Fruit fly (Drosophila melanogaster): Measurements from ENCODE around the gene Pgant2.
A peak's percentile ranks its signal among the peaks of the same experiment; 100 is the strongest.

Pgant2 gene

dm6 chr2L:3416527-3417304, 9.8 kb downstream of the Pgant2 start, which contains the start of gene CG31952 (continued):
- TF ChIP-seq CG3032 (tag; optimal IDR thresholded peaks at IDR 0.05) (no peak), Sox15 (GFP tag; optimal IDR thresholded peaks at IDR 0.05) (peak; percentile 26), topi (GFP tag; optimal IDR thresholded peaks at IDR 0.05) (peak; percentile 30), CG10669 (GFP tag; optimal IDR thresholded peaks at IDR 0.05) (peak; percentile 21), CG8632 (GFP tag; optimal IDR thresholded peaks at IDR 0.05) (peak; percentile 38), CG1621 (tag; optimal IDR thresholded peaks at IDR 0.05) (no peak), cyc (GFP tag; optimal IDR thresholded peaks at IDR 0.05) (no peak), CG7368 (GFP tag; optimal IDR thresholded peaks at IDR 0.05) (peak; percentile 46), acj6 (GFP tag; optimal IDR thresholded peaks at IDR 0.05) (peak; percentile 47), CG32006 (GFP tag; optimal IDR thresholded peaks at IDR 0.05) (no peak), Eip78C (GFP tag) (peak; percentile 91), salr (GFP tag; optimal IDR thresholded peaks at IDR 0.05) (no peak)

dm6 chr2L:3410260-3410659, 16.3 kb downstream of the Pgant2 start, which contains the start of gene CG8840:
TSS of gene CG8840 (plus strand) at chr2L:3410560.
- TF ChIP-seq CG6163 (GFP tag; IDR thresholded peaks at IDR 0.05) (no peak), Hr4 (GFP tag; optimal IDR thresholded peaks at IDR 0.05) (no peak), CG8319 (GFP tag; optimal IDR thresholded peaks at IDR 0.05) (no peak), eg (GFP tag; IDR thresholded peaks at IDR 0.05) (no peak), CG11294 (GFP tag; IDR thresholded peaks at IDR 0.05) (no peak), Sox14 (GFP tag; optimal IDR thresholded peaks at IDR 0.05) (no peak), Eip78C (GFP tag) (no peak), CG3919 (GFP tag; optimal IDR thresholded peaks at IDR 0.05) (no peak), CG34406 (GFP tag; optimal IDR thresholded peaks at IDR 0.05) (no peak), CG8119 (GFP tag; IDR thresholded peaks at IDR 0.05) (no peak), CG10631 (GFP tag; optimal IDR thresholded peaks at IDR 0.05) (no peak)

- TF ChIP-seq CG31627 (GFP tag; optimal IDR thresholded peaks at IDR 0.05) (no peak), Eip75B (GFP tag; optimal IDR thresholded peaks at IDR 0.05) (no peak), dsx (GFP tag; optimal IDR thresholded peaks at IDR 0.05; ENCODE audit: poor library complexity, severe bottlenecking) (no peak), Met (GFP tag; optimal IDR thresholded peaks at IDR 0.05) (no peak), CG8119 (GFP tag; IDR thresholded peaks at IDR 0.05) (no peak), eg (GFP tag; IDR thresholded peaks at IDR 0.05) (no peak), CG6276 (GFP tag; optimal IDR thresholded peaks at IDR 0.05) (no peak), CG3919 (GFP tag; optimal IDR thresholded peaks at IDR 0.05) (no peak), CG10669 (GFP tag; optimal IDR thresholded peaks at IDR 0.05) (no peak), Ets21C (GFP tag; optimal IDR thresholded peaks at IDR 0.05) (no peak), fd85E (GFP tag; optimal IDR thresholded peaks at IDR 0.05) (no peak), CG11902 (GFP tag; optimal IDR thresholded peaks at IDR 0.05) (no peak), dac (GFP tag; optimal IDR thresholded peaks at IDR 0.05) (no peak)
Measured at dm6 chr2L:3407722-3408121, 18.8 kb downstream of the Pgant2 start.

dm6 chr2L:3397594-3398073, 28.9 kb downstream of the Pgant2 start, which contains the start of gene CG34175:
TSS of gene CG34175 (plus strand) at chr2L:3398023.
- TF ChIP-seq CG9139 (GFP tag; optimal IDR thresholded peaks at IDR 0.05) (no peak), Lpt (GFP tag; optimal IDR thresholded peaks at IDR 0.05) (no peak), cyc (GFP tag; optimal IDR thresholded peaks at IDR 0.05) (no peak)

- peak; percentile 13 for TF ChIP-seq svp (GFP tag)
Measured at dm6 chr2L:3388396-3388795, 38.1 kb downstream of the Pgant2 start, which contains the start of gene CG42460. TSS of gene CG42460 (minus strand) at chr2L:3388496.
